Worm (Caenorhabditis elegans) whole organism, mixed stage, embryonic: ENCODE data around the gene T16G1.2.
A peak's percentile ranks its signal among the peaks of the same experiment; 100 is the strongest.

Experiments used
- M03D4.4 ChIP-seq: sonication (generic microtip); optimal IDR thresholded peaks from 2 replicates; lab custom pipeline; 2017; ENCODE audit warnings: mild to moderate bottlenecking, missing genetic modification characterization, missing compliant biosample characterization
- bed-3 ChIP-seq: fragments of 200-800 bp; sonication (Bioruptor generic); optimal IDR thresholded peaks from 3 replicates; lab custom pipeline; 2018; ENCODE audit warnings: mild to moderate bottlenecking, missing genetic modification characterization, moderate library complexity, missing compliant biosample characterization
- blmp-1 ChIP-seq: fragments of 150-350 bp; optimal IDR thresholded peaks from 2 replicates; lab custom pipeline; 2014; ENCODE audit warnings: missing biosample characterization, missing genetic modification characterization
- ceh-39 ChIP-seq: fragments of 150-350 bp; optimal IDR thresholded peaks from 2 replicates; lab custom pipeline; 2014; ENCODE audit warnings: missing biosample characterization, missing genetic modification characterization
- ceh-43 ChIP-seq: fragments of 200-800 bp; sonication (Bioruptor generic); optimal IDR thresholded peaks from 2 replicates; lab custom pipeline; 2018; ENCODE audit warnings: mild to moderate bottlenecking, missing genetic modification characterization, moderate library complexity, missing compliant biosample characterization
- ceh-83 ChIP-seq: fragments of 200-800 bp; sonication (Bioruptor generic); optimal IDR thresholded peaks from 2 replicates; lab custom pipeline; 2018; ENCODE audit warnings: mild to moderate bottlenecking, missing genetic modification characterization, missing compliant biosample characterization
- ces-1 ChIP-seq: fragments of 150-350 bp; optimal IDR thresholded peaks from 2 replicates; lab custom pipeline; 2014; ENCODE audit warnings: missing biosample characterization, missing genetic modification reagents, missing genetic modification characterization
- cnd-1 ChIP-seq: fragments of 200-800 bp; sonication (Bioruptor generic); optimal IDR thresholded peaks from 2 replicates; lab custom pipeline; 2018; ENCODE audit warnings: mild to moderate bottlenecking, missing genetic modification characterization, missing compliant biosample characterization
- drap-1 ChIP-seq: fragments of 200-800 bp; sonication (Bioruptor generic); optimal IDR thresholded peaks from 3 replicates; lab custom pipeline; 2018; ENCODE audit warnings: mild to moderate bottlenecking, missing genetic modification characterization, missing compliant biosample characterization
- elt-1 ChIP-seq: sonication (generic microtip); optimal IDR thresholded peaks from 2 replicates; lab custom pipeline; 2017; ENCODE audit warnings: missing genetic modification characterization, mild to moderate bottlenecking, missing compliant biosample characterization, antibody characterized with exemption, moderate library complexity, borderline replicate concordance; ENCODE audit not compliant: insufficient read depth
- elt-3 ChIP-seq: fragments of 150-350 bp; optimal IDR thresholded peaks from 2 replicates; lab custom pipeline; 2014; ENCODE audit warnings: missing biosample characterization, missing genetic modification characterization
- flh-1 ChIP-seq: fragments of 200-800 bp; sonication (Bioruptor generic); optimal IDR thresholded peaks from 2 replicates; lab custom pipeline; 2018; ENCODE audit warnings: mild to moderate bottlenecking, missing genetic modification characterization, moderate library complexity, missing compliant biosample characterization
- ham-2 ChIP-seq: fragments of 200-800 bp; sonication (Bioruptor generic); optimal IDR thresholded peaks from 2 replicates; lab custom pipeline; 2018; ENCODE audit warnings: mild to moderate bottlenecking, missing genetic modification characterization, missing compliant biosample characterization
- hlh-1 ChIP-seq: fragments of 150-350 bp; optimal IDR thresholded peaks from 2 replicates; lab custom pipeline; 2014; ENCODE audit warnings: missing biosample characterization, missing genetic modification reagents, missing genetic modification characterization
- lin-13 ChIP-seq: fragments of 150-350 bp; optimal IDR thresholded peaks from 2 replicates; lab custom pipeline; 2014; ENCODE audit warnings: missing biosample characterization, missing genetic modification characterization
- lin-32 ChIP-seq: fragments of 200-800 bp; sonication (Bioruptor generic); optimal IDR thresholded peaks from 2 replicates; lab custom pipeline; 2018; ENCODE audit warnings: mild to moderate bottlenecking, missing genetic modification characterization, missing compliant biosample characterization
- lsy-2 ChIP-seq: fragments of 150-350 bp; optimal IDR thresholded peaks from 2 replicates; lab custom pipeline; 2014; ENCODE audit warnings: missing biosample characterization, missing genetic modification characterization
- mep-1 ChIP-seq: fragments of 150-350 bp; optimal IDR thresholded peaks from 2 replicates; lab custom pipeline; 2017; ENCODE audit warnings: missing biosample characterization, missing genetic modification reagents, missing genetic modification characterization, inconsistent platforms
- nhr-12 ChIP-seq: fragments of 150-350 bp; optimal IDR thresholded peaks from 2 replicates; lab custom pipeline; 2014; ENCODE audit warnings: missing biosample characterization, missing genetic modification characterization
- nhr-2 ChIP-seq: fragments of 150-350 bp; optimal IDR thresholded peaks from 2 replicates; lab custom pipeline; 2014; ENCODE audit warnings: missing biosample characterization, missing genetic modification characterization
- nhr-237 ChIP-seq: fragments of 150-350 bp; optimal IDR thresholded peaks from 2 replicates; lab custom pipeline; 2014; ENCODE audit warnings: missing biosample characterization, missing genetic modification characterization
- nhr-28 ChIP-seq: fragments of 150-350 bp; optimal IDR thresholded peaks from 2 replicates; lab custom pipeline; 2014; ENCODE audit warnings: missing biosample characterization, missing genetic modification characterization
- nhr-76 ChIP-seq: sonication (generic microtip); optimal IDR thresholded peaks from 2 replicates; lab custom pipeline; 2017; ENCODE audit warnings: missing biosample characterization, missing genetic modification characterization
- pha-4 ChIP-seq: fragments of 150-350 bp; optimal IDR thresholded peaks from 2 replicates; lab custom pipeline; 2018; ENCODE audit warnings: missing biosample characterization, missing genetic modification reagents, missing genetic modification characterization
- snpc-4 ChIP-seq: fragments of 150-350 bp; optimal IDR thresholded peaks from 2 replicates; lab custom pipeline; 2014; ENCODE audit warnings: missing biosample characterization, missing genetic modification characterization
- sptf-1 ChIP-seq: sonication (generic microtip); optimal IDR thresholded peaks from 2 replicates; lab custom pipeline; 2017; ENCODE audit warnings: mild to moderate bottlenecking, missing genetic modification characterization, moderate library complexity, missing compliant biosample characterization
- tbx-8 ChIP-seq: fragments of 200-800 bp; sonication (Bioruptor generic); optimal IDR thresholded peaks from 2 replicates; lab custom pipeline; 2018; ENCODE audit warnings: mild to moderate bottlenecking, missing genetic modification characterization, moderate library complexity, missing compliant biosample characterization
- unc-120 ChIP-seq: sonication (generic microtip); optimal IDR thresholded peaks from 2 replicates; lab custom pipeline; 2017; ENCODE audit warnings: missing genetic modification characterization, missing compliant biosample characterization; ENCODE audit not compliant: poor library complexity, severe bottlenecking
- unc-39 ChIP-seq: fragments of 150-350 bp; optimal IDR thresholded peaks from 2 replicates; lab custom pipeline; 2014; ENCODE audit warnings: missing biosample characterization, missing genetic modification characterization
- unc-62 ChIP-seq: fragments of 150-350 bp; optimal IDR thresholded peaks from 2 replicates; lab custom pipeline; 2014; ENCODE audit warnings: missing biosample characterization, missing genetic modification reagents, missing genetic modification characterization
- zip-8 ChIP-seq: fragments of 150-350 bp; optimal IDR thresholded peaks from 2 replicates; lab custom pipeline; 2014; ENCODE audit warnings: missing biosample characterization, missing genetic modification characterization
- ztf-11 ChIP-seq: fragments of 150-350 bp; optimal IDR thresholded peaks from 2 replicates; lab custom pipeline; 2014; ENCODE audit warnings: missing biosample characterization, missing genetic modification characterization

The T16G1.2 gene

ce11 chrV:12904054-12904453, 25.2 kb upstream of the T16G1.2 start, which contains the start of gene ttr-27:
TSS of gene ttr-27 (minus strand) at chrV:12904098.
- TF ChIP-seq tbx-8 (no peak), lin-32 (GFP tag; lab: Kevin White, UChicago) (no peak), M03D4.4 (no peak), ceh-39 (tag; lab: Kevin White, UChicago) (no peak), ceh-43 (GFP tag; lab: Kevin White, UChicago) (no peak), unc-62 (GFP tag; lab: Kevin White, UChicago) (no peak), unc-39 (tag; lab: Kevin White, UChicago) (no peak), blmp-1 (tag; lab: Kevin White, UChicago) (no peak), cnd-1 (tag; lab: Kevin White, UChicago) (no peak), lsy-2 (tag; lab: Kevin White, UChicago) (no peak), snpc-4 (tag; lab: Kevin White, UChicago) (no peak), zip-8 (tag; lab: Kevin White, UChicago) (no peak), drap-1 (no peak), unc-120 (tag; lab: Kevin White, UChicago) (no peak), ces-1 (no peak), nhr-28 (tag; lab: Kevin White, UChicago) (no peak), hlh-1 (tag; lab: Kevin White, UChicago) (no peak)

- TF ChIP-seq lsy-2 (tag; lab: Kevin White, UChicago), result no peak
- TF ChIP-seq elt-1 (tag; lab: Kevin White, UChicago), result no peak
- TF ChIP-seq lin-32 (GFP tag; lab: Kevin White, UChicago), result no peak
- TF ChIP-seq mep-1 (tag; lab: Kevin White, UChicago), result no peak
- TF ChIP-seq sptf-1, result no peak
- TF ChIP-seq unc-120 (tag; lab: Kevin White, UChicago), result no peak
- no peak for TF ChIP-seq ceh-83 (GFP tag; lab: Kevin White, UChicago)
- TF ChIP-seq ham-2, result no peak
- TF ChIP-seq lin-13 (tag; lab: Kevin White, UChicago), result no peak
- no peak for TF ChIP-seq unc-39 (tag; lab: Kevin White, UChicago)
- TF ChIP-seq elt-3 (tag; lab: Kevin White, UChicago), result no peak
- TF ChIP-seq blmp-1 (tag; lab: Kevin White, UChicago), result no peak
- TF ChIP-seq ceh-39 (tag; lab: Kevin White, UChicago), result no peak
- TF ChIP-seq bed-3 (GFP tag; lab: Kevin White, UChicago), result no peak
- no peak for TF ChIP-seq nhr-2 (tag; lab: Kevin White, UChicago)
- no peak for TF ChIP-seq nhr-237
- TF ChIP-seq, all 35 proteins: peak for 0
These were observed 24.2 kb upstream of the T16G1.2 start, which contains the start of gene ttr-28 for ce11 chrV:12905074-12905473. TSS of gene ttr-28 (minus strand) at chrV:12905174.

DNA sequence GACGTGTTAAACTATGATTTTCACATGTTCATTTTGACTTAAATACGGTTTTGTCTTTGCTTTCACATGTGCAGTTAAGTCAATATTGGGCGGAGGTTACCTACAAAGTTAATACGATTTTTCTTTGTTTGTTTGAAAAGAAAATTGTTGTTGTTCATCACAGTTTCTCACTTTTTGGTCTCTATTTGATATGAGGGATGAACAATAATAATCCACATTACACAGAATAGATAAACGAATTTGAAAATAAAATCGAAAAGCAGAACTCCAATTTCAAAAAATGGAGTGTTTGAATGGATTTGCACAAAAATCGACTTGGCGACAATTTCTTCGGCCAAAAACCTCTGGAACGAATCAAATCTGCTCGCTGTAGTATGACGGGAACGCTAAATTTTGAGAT, 22.6 kb upstream of the T16G1.2 start, which contains the start of gene ttr-29:
Gene ttr-29 (minus strand): TSS at position 101 of the 400 bp plus-strand sequence.
- TF ChIP-seq zip-8 (tag; lab: Kevin White, UChicago) (no peak), ceh-39 (tag; lab: Kevin White, UChicago) (no peak), M03D4.4 (no peak), snpc-4 (tag; lab: Kevin White, UChicago) (no peak), ces-1 (no peak), flh-1 (GFP tag; lab: Kevin White, UChicago) (no peak), elt-3 (tag; lab: Kevin White, UChicago) (no peak), nhr-76 (no peak), nhr-12 (tag; lab: Kevin White, UChicago) (no peak), ztf-11 (tag; lab: Kevin White, UChicago) (no peak), nhr-237 (no peak), elt-1 (tag; lab: Kevin White, UChicago) (no peak), mep-1 (tag; lab: Kevin White, UChicago) (no peak), unc-120 (tag; lab: Kevin White, UChicago) (no peak), cnd-1 (tag; lab: Kevin White, UChicago) (no peak)

- no peak for TF ChIP-seq pha-4 (tag; lab: Kevin White, UChicago)
- peak; percentile 79 for TF ChIP-seq unc-62 (GFP tag; lab: Kevin White, UChicago)
- TF ChIP-seq lin-32 (GFP tag; lab: Kevin White, UChicago), result no peak
- TF ChIP-seq ceh-83 (GFP tag; lab: Kevin White, UChicago), result no peak
- no peak for TF ChIP-seq bed-3 (GFP tag; lab: Kevin White, UChicago)
- no peak for TF ChIP-seq elt-3 (tag; lab: Kevin White, UChicago)
- peak; percentile 43 for TF ChIP-seq hlh-1 (tag; lab: Kevin White, UChicago)
- TF ChIP-seq, all 35 proteins: peak for 2
These were observed 21.8 kb upstream of the T16G1.2 start for ce11 chrV:12907436-12907835.
